Fruit fly (Drosophila melanogaster) whole organism, embryonic: ENCODE results near the gene Fbw5.

ENCODE experiments used
- Atf6 ChIP-seq: fragments of 200-800 bp; sonication (Bioruptor generic); IDR thresholded peaks from 2 replicates; pipeline ENCODE4 v1.3.6; 2022; ENCODE audit warnings: missing biosample characterization, missing genetic modification characterization
- BEAF-32 ChIP-seq: fragments of 200-800 bp; sonication (Bioruptor generic); optimal IDR thresholded peaks from 3 replicates; lab custom pipeline; 2017; ENCODE audit warnings: missing biosample characterization, missing genetic modification characterization, mild to moderate bottlenecking, moderate library complexity, missing genetic modification reagents
- CG10321 ChIP-seq: fragments of 200-800 bp; sonication (Bioruptor generic); IDR thresholded peaks from 2 replicates; pipeline ENCODE4 v1.3.6; 2022; ENCODE audit warnings: missing biosample characterization, missing genetic modification characterization
- CG11398 ChIP-seq: fragments of 200-800 bp; sonication (Bioruptor generic); optimal IDR thresholded peaks from 2 replicates; lab custom pipeline; 2016; ENCODE audit warnings: missing biosample characterization, missing genetic modification characterization
- CG13123 ChIP-seq: fragments of 200-800 bp; sonication (Bioruptor generic); optimal IDR thresholded peaks from 2 replicates; lab custom pipeline; 2016; ENCODE audit warnings: missing biosample characterization, missing genetic modification characterization
- CG14860 ChIP-seq: fragments of 200-800 bp; sonication (Bioruptor generic); IDR thresholded peaks from 3 replicates; pipeline ENCODE4 v1.3.6; 2022; ENCODE audit warnings: missing biosample characterization, missing genetic modification characterization; ENCODE audit not compliant: partially characterized antibody
- CG14965 ChIP-seq: fragments of 200-800 bp; sonication (Bioruptor generic); optimal IDR thresholded peaks from 2 replicates; lab custom pipeline; 2016; ENCODE audit warnings: missing biosample characterization, missing genetic modification characterization, borderline replicate concordance
- CG15269 ChIP-seq: fragments of 200-800 bp; sonication (Bioruptor generic); optimal IDR thresholded peaks from 2 replicates; lab custom pipeline; 2018; ENCODE audit warnings: missing biosample characterization, mild to moderate bottlenecking, missing genetic modification characterization, moderate library complexity
- CG15479 ChIP-seq: fragments of 200-800 bp; sonication (Bioruptor generic); optimal IDR thresholded peaks from 3 replicates; lab custom pipeline; 2019; ENCODE audit warnings: missing biosample characterization, mild to moderate bottlenecking, missing genetic modification characterization, moderate library complexity
- CG18476 ChIP-seq: fragments of 200-800 bp; sonication (Bioruptor generic); optimal IDR thresholded peaks from 2 replicates; lab custom pipeline; 2016; ENCODE audit warnings: missing biosample characterization, mild to moderate bottlenecking, missing genetic modification characterization
- CG2199 ChIP-seq: fragments of 200-800 bp; sonication (Bioruptor generic); IDR thresholded peaks from 3 replicates; pipeline ENCODE4 v1.3.6; 2022; ENCODE audit warnings: missing biosample characterization, missing genetic modification characterization
- CG31365 ChIP-seq: fragments of 200-800 bp; sonication (Bioruptor generic); optimal IDR thresholded peaks from 2 replicates; lab custom pipeline; 2018; ENCODE audit warnings: missing biosample characterization, mild to moderate bottlenecking, missing genetic modification characterization
- CG3838 ChIP-seq: fragments of 200-800 bp; sonication (Bioruptor generic); optimal IDR thresholded peaks from 3 replicates; lab custom pipeline; 2016; ENCODE audit warnings: missing biosample characterization, missing genetic modification characterization
- CG43689 ChIP-seq: fragments of 200-800 bp; sonication (Bioruptor generic); IDR thresholded peaks from 2 replicates; pipeline ENCODE4 v1.3.6; 2022; ENCODE audit warnings: missing biosample characterization, missing genetic modification characterization
- CG4820 ChIP-seq: fragments of 200-800 bp; sonication (Bioruptor generic); optimal IDR thresholded peaks from 3 replicates; lab custom pipeline; 2016; ENCODE audit warnings: missing biosample characterization, missing genetic modification characterization
- CG6689 ChIP-seq: fragments of 200-800 bp; sonication (Bioruptor generic); IDR thresholded peaks from 2 replicates; pipeline ENCODE4 v1.3.6; 2022; ENCODE audit warnings: missing biosample characterization, missing genetic modification characterization
- CG7357 ChIP-seq: fragments of 200-800 bp; sonication (Bioruptor generic); IDR thresholded peaks from 3 replicates; pipeline ENCODE4 v1.3.6; 2022; ENCODE audit warnings: missing biosample characterization, missing genetic modification characterization
- CG7786 ChIP-seq: fragments of 200-800 bp; sonication (Bioruptor generic); optimal IDR thresholded peaks from 2 replicates; lab custom pipeline; 2016; ENCODE audit warnings: missing biosample characterization, missing genetic modification characterization
- CG9437 ChIP-seq: fragments of 200-800 bp; sonication (Bioruptor generic); optimal IDR thresholded peaks from 2 replicates; lab custom pipeline; 2018; ENCODE audit warnings: missing biosample characterization, mild to moderate bottlenecking, missing genetic modification characterization
- CkIIα-i1 ChIP-seq: fragments of 200-800 bp; sonication (Bioruptor generic); IDR thresholded peaks from 2 replicates; pipeline ENCODE4 v1.3.6; 2022; ENCODE audit warnings: missing biosample characterization, missing genetic modification characterization
- E2f1 ChIP-seq: fragments of 200-800 bp; sonication (Bioruptor generic); IDR thresholded peaks from 2 replicates; pipeline ENCODE4 v1.3.6; 2022; ENCODE audit warnings: missing biosample characterization, missing genetic modification characterization
- Ets65A ChIP-seq: fragments of 200-800 bp; sonication (Bioruptor generic); peaks from one replicate; lab custom pipeline; 2016; ENCODE audit warnings: missing biosample characterization, missing genetic modification characterization
- MBD-R2 ChIP-seq: fragments of 200-800 bp; sonication (Bioruptor generic); IDR thresholded peaks from 2 replicates; pipeline ENCODE4 v1.3.6; 2022; ENCODE audit warnings: missing biosample characterization, missing genetic modification characterization
- Nf-YB ChIP-seq: fragments of 200-800 bp; sonication (Bioruptor generic); optimal IDR thresholded peaks from 3 replicates; lab custom pipeline; 2019; ENCODE audit warnings: missing biosample characterization, mild to moderate bottlenecking, missing genetic modification characterization, moderate library complexity
- Poxn ChIP-seq: fragments of 200-800 bp; sonication (Bioruptor generic); IDR thresholded peaks from 2 replicates; pipeline ENCODE4 v1.3.6; 2022; ENCODE audit warnings: missing biosample characterization, missing genetic modification characterization
- Ravus ChIP-seq: fragments of 200-800 bp; sonication (Bioruptor generic); IDR thresholded peaks from 2 replicates; pipeline ENCODE4 v1.3.6; 2022; ENCODE audit warnings: missing biosample characterization, missing genetic modification characterization
- Six4 ChIP-seq: fragments of 200-800 bp; sonication (Bioruptor generic); optimal IDR thresholded peaks from 2 replicates; lab custom pipeline; 2016; ENCODE audit warnings: missing biosample characterization, missing genetic modification characterization
- Sry-β ChIP-seq: fragments of 200-800 bp; sonication (Bioruptor generic); optimal IDR thresholded peaks from 2 replicates; lab custom pipeline; 2018; ENCODE audit warnings: missing biosample characterization, mild to moderate bottlenecking, missing genetic modification characterization, moderate library complexity
- Sry-δ ChIP-seq: fragments of 200-800 bp; sonication (Bioruptor generic); optimal IDR thresholded peaks from 2 replicates; lab custom pipeline; 2016; ENCODE audit warnings: missing biosample characterization, missing genetic modification characterization
- ab ChIP-seq: fragments of 200-800 bp; sonication (Bioruptor generic); optimal IDR thresholded peaks from 2 replicates; lab custom pipeline; 2016; ENCODE audit warnings: missing biosample characterization, missing genetic modification characterization
- ac ChIP-seq: fragments of 200-800 bp; sonication (Bioruptor generic); optimal IDR thresholded peaks from 3 replicates; lab custom pipeline; 2017; ENCODE audit warnings: missing biosample characterization, mild to moderate bottlenecking, missing genetic modification characterization
- ase ChIP-seq: fragments of 200-800 bp; sonication (Bioruptor generic); IDR thresholded peaks from 3 replicates; pipeline ENCODE4 v1.3.6; 2022; ENCODE audit warnings: missing biosample characterization, missing genetic modification characterization
- bcd ChIP-seq: fragments of 200-800 bp; sonication (Bioruptor generic); optimal IDR thresholded peaks from 2 replicates; lab custom pipeline; 2017; ENCODE audit warnings: missing biosample characterization, mild to moderate bottlenecking, missing genetic modification characterization
- bigmax ChIP-seq: fragments of 200-800 bp; sonication (Bioruptor generic); optimal IDR thresholded peaks from 2 replicates; lab custom pipeline; 2018; ENCODE audit warnings: missing biosample characterization, mild to moderate bottlenecking, missing genetic modification characterization
- bowl ChIP-seq: fragments of 200-800 bp; sonication (Bioruptor generic); IDR thresholded peaks from 2 replicates; pipeline ENCODE4 v1.3.6; 2022; ENCODE audit warnings: missing biosample characterization, missing genetic modification characterization
- bsh ChIP-seq, 2 experiments: fragments of 200-800 bp; sonication (Bioruptor generic); optimal IDR thresholded peaks; 2 replicates each; lab custom pipeline; 2017 to 2018; ENCODE audit warnings: mild to moderate bottlenecking in 2 of 2, missing biosample characterization in 2 of 2, missing genetic modification characterization in 2 of 2, moderate library complexity in 1 of 2
- cas ChIP-seq: fragments of 200-800 bp; sonication (Bioruptor generic); IDR thresholded peaks from 2 replicates; pipeline ENCODE4 v1.3.6; 2022; ENCODE audit warnings: missing biosample characterization, missing genetic modification characterization
- chif ChIP-seq, 2 experiments: fragments of 200-800 bp; sonication (Bioruptor generic); optimal IDR thresholded peaks; 3 replicates each; lab custom pipeline; 2016; ENCODE audit warnings: missing biosample characterization in 2 of 2, missing genetic modification characterization in 2 of 2
- en ChIP-seq: fragments of 200-800 bp; sonication (Bioruptor generic); optimal IDR thresholded peaks from 2 replicates; lab custom pipeline; 2016; ENCODE audit warnings: missing biosample characterization, missing genetic modification characterization
- gfzf ChIP-seq: fragments of 200-800 bp; sonication (Bioruptor generic); optimal IDR thresholded peaks from 2 replicates; lab custom pipeline; 2016; ENCODE audit warnings: missing biosample characterization, mild to moderate bottlenecking, missing genetic modification characterization, moderate library complexity
- hkb ChIP-seq, 2 experiments: fragments of 200-800 bp in 1 of 2; fragments of >200 bp in 1 of 2; sonication (Bioruptor generic) in 1 of 2; IDR thresholded peaks in 1 of 2; optimal IDR thresholded peaks in 1 of 2; 2 replicates each; pipeline versions ENCODE4 v1.3.6 to Lab custom; 2017 to 2022; ENCODE audit warnings: missing biosample characterization in 1 of 2, missing genetic modification characterization in 1 of 2
- kay ChIP-seq: fragments of 200-800 bp; sonication (Bioruptor generic); optimal IDR thresholded peaks from 2 replicates; lab custom pipeline; 2016; ENCODE audit warnings: missing biosample characterization, missing genetic modification characterization
- peb ChIP-seq: fragments of 200-800 bp; sonication (Bioruptor generic); IDR thresholded peaks from 2 replicates; pipeline ENCODE4 v1.3.6; 2022; ENCODE audit warnings: missing biosample characterization, missing genetic modification characterization
- slp2 ChIP-seq: fragments of 200-800 bp; sonication (Bioruptor generic); optimal IDR thresholded peaks from 2 replicates; lab custom pipeline; 2016; ENCODE audit warnings: missing biosample characterization, missing genetic modification characterization
- sr ChIP-seq: fragments of 200-800 bp; sonication (Bioruptor generic); IDR thresholded peaks from 3 replicates; pipeline ENCODE4 v1.3.6; 2022; ENCODE audit warnings: missing biosample characterization, missing genetic modification characterization
- tna ChIP-seq: fragments of 200-800 bp; sonication (Bioruptor generic); IDR thresholded peaks from 2 replicates; pipeline ENCODE4 v1.3.6; 2022; ENCODE audit warnings: missing biosample characterization, missing genetic modification characterization; ENCODE audit not compliant: partially characterized antibody
- ttk ChIP-seq: fragments of 200-800 bp; sonication (Bioruptor generic); IDR thresholded peaks from 2 replicates; pipeline ENCODE4 v2.1.2; 2022; ENCODE audit warnings: missing biosample characterization, missing genetic modification characterization
- usp ChIP-seq: fragments of >200 bp; optimal IDR thresholded peaks from 2 replicates; lab custom pipeline; 2017; ENCODE audit warnings: missing biosample characterization, missing genetic modification characterization
- vvl ChIP-seq: fragments of 200-800 bp; sonication (Bioruptor generic); IDR thresholded peaks from 2 replicates; pipeline ENCODE4 v1.3.6; 2022; ENCODE audit warnings: missing biosample characterization, missing genetic modification characterization
- wdn ChIP-seq: fragments of 200-800 bp; sonication (Bioruptor generic); IDR thresholded peaks from 2 replicates; pipeline ENCODE4 v1.3.6; 2022; ENCODE audit warnings: missing biosample characterization, missing genetic modification characterization
- zfh1 ChIP-seq: fragments of 200-800 bp; sonication (Bioruptor generic); IDR thresholded peaks from 3 replicates; pipeline ENCODE4 v1.3.6; 2022; ENCODE audit warnings: missing biosample characterization, missing genetic modification characterization

Fbw5 gene

dm6 chr2L:6065823-6066222 lies at the start of gene Fbw5, which contains the start of gene CG9147 (continued):
- peak; percentile 92 for TF ChIP-seq CG31365
- peak; percentile 97 for TF ChIP-seq ab (GFP tag; lab: Kevin White, UChicago)
- TF ChIP-seq Six4 (GFP tag; lab: Kevin White, UChicago), result peak; percentile 99
- no peak for TF ChIP-seq hkb (optimal IDR thresholded peaks at IDR 0.05; lab: Kevin White, UChicago)
- TF ChIP-seq hkb (GFP tag; IDR thresholded peaks at IDR 0.05; lab: Robert Waterston, UW), result peak; percentile 100
- TF ChIP-seq CG14965 (GFP tag; lab: Kevin White, UChicago), result peak; percentile 92
- peak; percentile 80 for TF ChIP-seq CG15479 (GFP tag; lab: Kevin White, UChicago)
- TF ChIP-seq CG10321 (GFP tag; lab: Robert Waterston, UW), result peak; percentile 90
- TF ChIP-seq slp2 (GFP tag; lab: Kevin White, UChicago), result peak; percentile 99
- peak; percentile 100 for TF ChIP-seq CG15269 (tag; lab: Kevin White, UChicago)
- TF ChIP-seq gfzf, result peak; percentile 45
- TF ChIP-seq vvl (GFP tag; lab: Robert Waterston, UW), result peak; percentile 100
- TF ChIP-seq tna, result peak; percentile 63
- peak; percentile 75 for TF ChIP-seq Sry-β (GFP tag; lab: Kevin White, UChicago)
- peak; percentile 99 for TF ChIP-seq en (GFP tag; lab: Kevin White, UChicago)
- peak; percentile 99 for TF ChIP-seq peb (GFP tag; lab: Robert Waterston, UW)
- TF ChIP-seq E2f1 (GFP tag; lab: Robert Waterston, UW), result peak; percentile 99
- TF ChIP-seq bigmax (GFP tag; lab: Kevin White, UChicago), result peak; percentile 81
- TF ChIP-seq CG14860 (GFP tag; lab: Robert Waterston, UW), result peak; percentile 67
- TF ChIP-seq BEAF-32 (GFP tag; lab: Kevin White, UChicago), result peak; percentile 61
- peak; percentile 97 for TF ChIP-seq CG9437 (GFP tag; lab: Kevin White, UChicago)
- peak; percentile 99 for TF ChIP-seq Ravus (GFP tag; lab: Robert Waterston, UW)
- TF ChIP-seq sr (GFP tag; lab: Robert Waterston, UW), result peak; percentile 98
- TF ChIP-seq Sry-δ (GFP tag; lab: Kevin White, UChicago), result peak; percentile 88
- peak; percentile 100 for TF ChIP-seq zfh1 (GFP tag; lab: Robert Waterston, UW)
- TF ChIP-seq kay, result peak; percentile 99
- TF ChIP-seq CG6689 (GFP tag; lab: Robert Waterston, UW), result peak; percentile 99
- TF ChIP-seq CG11398 (GFP tag; lab: Kevin White, UChicago), result peak; percentile 99
- TF ChIP-seq Nf-YB, result peak; percentile 93
- TF ChIP-seq cas (GFP tag; lab: Robert Waterston, UW), result peak; percentile 99
- TF ChIP-seq bcd (GFP tag; lab: Kevin White, UChicago), result peak; percentile 99
- TF ChIP-seq Atf6 (GFP tag; lab: Robert Waterston, UW), result peak; percentile 100
- peak; percentile 99 for TF ChIP-seq CG3838 (GFP tag; lab: Kevin White, UChicago)
- peak; percentile 100 for TF ChIP-seq MBD-R2
- TF ChIP-seq bsh (GFP tag; optimal IDR thresholded peaks at IDR 0.05; lab: Kevin White, UChicago), result peak; percentile 99 to 100
- no peak for TF ChIP-seq usp (GFP tag; lab: Kevin White, UChicago)
- peak; percentile 99 for TF ChIP-seq CG7786 (GFP tag; lab: Kevin White, UChicago)
- TF ChIP-seq CG7357 (GFP tag; lab: Robert Waterston, UW), result peak; percentile 96
- peak; percentile 99 for TF ChIP-seq CG18476 (GFP tag; lab: Kevin White, UChicago)
- TF ChIP-seq Ets65A (GFP tag; lab: Kevin White, UChicago), result peak; percentile 100
- TF ChIP-seq ase (GFP tag; lab: Robert Waterston, UW), result peak; percentile 99
- peak; percentile 99 for TF ChIP-seq CG13123 (GFP tag; lab: Kevin White, UChicago)
- TF ChIP-seq CG2199 (GFP tag; lab: Robert Waterston, UW), result peak; percentile 98
- TF ChIP-seq CkIIα-i1 (GFP tag; lab: Robert Waterston, UW), result peak; percentile 96
- peak; percentile 99 to 100 for TF ChIP-seq chif (GFP tag; optimal IDR thresholded peaks at IDR 0.05; lab: Kevin White, UChicago)
- TF ChIP-seq CG43689, result peak; percentile 99
- peak; percentile 99 for TF ChIP-seq Poxn (GFP tag; lab: Robert Waterston, UW)
- TF ChIP-seq ttk (GFP tag; lab: Robert Waterston, UW), result peak; percentile 100
- TF ChIP-seq ac, result peak; percentile 98
- TF ChIP-seq wdn (GFP tag; lab: Robert Waterston, UW), result peak; percentile 99
- TF ChIP-seq CG4820 (GFP tag; lab: Kevin White, UChicago), result peak; percentile 99
- peak; percentile 98 for TF ChIP-seq bowl (GFP tag; lab: Robert Waterston, UW)
